Fruit fly (Drosophila melanogaster) whole organism, embryonic: ENCODE results near the gene CG15140.
A peak's percentile ranks its signal among the peaks of the same experiment; 100 is the strongest.

Source experiments
- ATbp ChIP-seq: fragments of 200-800 bp; sonication (Bioruptor generic); optimal IDR thresholded peaks from 2 replicates; lab custom pipeline; 2017; ENCODE audit warnings: missing biosample characterization, mild to moderate bottlenecking, missing genetic modification characterization, missing genetic modification reagents
- Antp ChIP-seq: fragments of 200-800 bp; sonication (Bioruptor generic); optimal IDR thresholded peaks from 3 replicates; lab custom pipeline; 2016; ENCODE audit warnings: missing biosample characterization, missing genetic modification characterization
- BtbVII ChIP-seq: fragments of 200-800 bp; sonication (Bioruptor generic); optimal IDR thresholded peaks from 3 replicates; lab custom pipeline; 2017; ENCODE audit warnings: missing biosample characterization, mild to moderate bottlenecking, missing genetic modification characterization
- CG11504 ChIP-seq: fragments of 200-800 bp; sonication (Bioruptor generic); optimal IDR thresholded peaks from 3 replicates; lab custom pipeline; 2019; ENCODE audit warnings: missing biosample characterization, mild to moderate bottlenecking, missing genetic modification characterization, moderate library complexity
- CG11695 ChIP-seq: fragments of 200-800 bp; sonication (Bioruptor generic); IDR thresholded peaks from 3 replicates; pipeline ENCODE4 v1.3.6; 2022; ENCODE audit warnings: missing biosample characterization, missing genetic modification characterization
- CG12299 ChIP-seq: fragments of 200-800 bp; sonication (Bioruptor generic); optimal IDR thresholded peaks from 2 replicates; lab custom pipeline; 2018; ENCODE audit warnings: missing biosample characterization, mild to moderate bottlenecking, missing genetic modification characterization
- CG12942 ChIP-seq: fragments of 200-800 bp; sonication (Bioruptor generic); optimal IDR thresholded peaks from 3 replicates; lab custom pipeline; 2016; ENCODE audit warnings: missing biosample characterization, missing genetic modification characterization
- CG13624 ChIP-seq: fragments of 200-800 bp; sonication (Bioruptor generic); optimal IDR thresholded peaks from 2 replicates; lab custom pipeline; 2016; ENCODE audit warnings: missing biosample characterization, missing genetic modification characterization
- CG14050 ChIP-seq: fragments of 200-800 bp; sonication (Bioruptor generic); IDR thresholded peaks from 3 replicates; pipeline ENCODE4 v1.3.6; 2022; ENCODE audit warnings: missing biosample characterization, missing genetic modification characterization
- CG14965 ChIP-seq: fragments of 200-800 bp; sonication (Bioruptor generic); optimal IDR thresholded peaks from 2 replicates; lab custom pipeline; 2016; ENCODE audit warnings: missing biosample characterization, missing genetic modification characterization, borderline replicate concordance
- CG16813 ChIP-seq: fragments of 200-800 bp; sonication (Bioruptor generic); IDR thresholded peaks from 3 replicates; pipeline ENCODE4 v1.3.6; 2022; ENCODE audit warnings: missing biosample characterization, missing genetic modification characterization; ENCODE audit not compliant: partially characterized antibody
- CG17361 ChIP-seq: fragments of 200-800 bp; sonication (Bioruptor generic); IDR thresholded peaks from 3 replicates; pipeline ENCODE4 v1.3.6; 2022; ENCODE audit warnings: missing biosample characterization, missing genetic modification characterization
- CG17912 ChIP-seq: fragments of 200-800 bp; sonication (Bioruptor generic); optimal IDR thresholded peaks from 2 replicates; lab custom pipeline; 2018; ENCODE audit warnings: missing biosample characterization, mild to moderate bottlenecking, missing genetic modification characterization
- CG18764 ChIP-seq: fragments of 200-800 bp; sonication (Bioruptor generic); optimal IDR thresholded peaks from 3 replicates; lab custom pipeline; 2016; ENCODE audit warnings: missing biosample characterization, missing genetic modification characterization
- CG32772 ChIP-seq: fragments of 200-800 bp; sonication (Bioruptor generic); IDR thresholded peaks from 2 replicates; pipeline ENCODE4 v1.3.6; 2022; ENCODE audit warnings: missing biosample characterization, missing genetic modification characterization
- CG3847 ChIP-seq: fragments of 200-800 bp; sonication (Bioruptor generic); IDR thresholded peaks from 2 replicates; pipeline ENCODE4 v1.3.6; 2022; ENCODE audit warnings: missing biosample characterization, missing genetic modification characterization
- D ChIP-seq, 2 experiments: fragments of 200-800 bp in 1 of 2; fragments of >200 bp in 1 of 2; sonication (Bioruptor generic) in 1 of 2; optimal IDR thresholded peaks; 2 replicates in 1 of 2; 3 replicates in 1 of 2; lab custom pipeline; 2017; ENCODE audit warnings: mild to moderate bottlenecking in 1 of 2, missing biosample characterization in 1 of 2, missing genetic modification characterization in 1 of 2, missing genetic modification reagents in 1 of 2
- Ets97D ChIP-seq: fragments of 200-800 bp; sonication (Bioruptor generic); optimal IDR thresholded peaks from 3 replicates; lab custom pipeline; 2016; ENCODE audit warnings: missing biosample characterization, missing genetic modification characterization
- HHEX ChIP-seq: fragments of 200-800 bp; sonication (Bioruptor generic); optimal IDR thresholded peaks from 3 replicates; lab custom pipeline; 2017; ENCODE audit warnings: missing biosample characterization, mild to moderate bottlenecking, missing genetic modification characterization, missing genetic modification reagents
- Hr78 ChIP-seq, 2 experiments: fragments of 200-800 bp in 1 of 2; fragments of >200 bp in 1 of 2; sonication (Bioruptor generic) in 1 of 2; optimal IDR thresholded peaks; 2 replicates each; lab custom pipeline; 2017 to 2019; ENCODE audit warnings: missing biosample characterization in 2 of 2, missing genetic modification characterization in 2 of 2, mild to moderate bottlenecking in 1 of 2, moderate library complexity in 1 of 2
- Max ChIP-seq: fragments of 200-800 bp; sonication (Bioruptor generic); optimal IDR thresholded peaks from 2 replicates; lab custom pipeline; 2016; ENCODE audit warnings: missing biosample characterization, mild to moderate bottlenecking, missing genetic modification characterization
- Neu2 ChIP-seq: fragments of 200-800 bp; sonication (Bioruptor generic); optimal IDR thresholded peaks from 3 replicates; lab custom pipeline; 2016; ENCODE audit warnings: missing biosample characterization, missing genetic modification characterization, borderline replicate concordance
- Nf-YA ChIP-seq: fragments of 200-800 bp; sonication (Bioruptor generic); IDR thresholded peaks from 2 replicates; pipeline ENCODE4 v1.3.6; 2022; ENCODE audit warnings: missing biosample characterization, missing genetic modification characterization
- Pdp1 ChIP-seq, 2 experiments: fragments of 200-800 bp; sonication (Bioruptor generic); optimal IDR thresholded peaks; 3 replicates each; lab custom pipeline; 2016; ENCODE audit warnings: missing biosample characterization in 2 of 2, missing genetic modification characterization in 2 of 2, mild to moderate bottlenecking in 1 of 2, moderate library complexity in 1 of 2
- Sox102F ChIP-seq: fragments of 200-800 bp; sonication (Bioruptor generic); optimal IDR thresholded peaks from 2 replicates; lab custom pipeline; 2018; ENCODE audit warnings: missing biosample characterization, mild to moderate bottlenecking, missing genetic modification characterization, moderate library complexity
- Spps ChIP-seq: fragments of 200-800 bp; sonication (Bioruptor generic); optimal IDR thresholded peaks from 2 replicates; lab custom pipeline; 2018; ENCODE audit warnings: missing biosample characterization, mild to moderate bottlenecking, missing genetic modification characterization
- YL-1 ChIP-seq: fragments of 200-800 bp; sonication (Bioruptor generic); optimal IDR thresholded peaks from 3 replicates; lab custom pipeline; 2017; ENCODE audit warnings: missing biosample characterization, mild to moderate bottlenecking, missing genetic modification characterization
- ap ChIP-seq: fragments of 200-800 bp; sonication (Bioruptor generic); IDR thresholded peaks from 2 replicates; pipeline ENCODE4 v1.3.6; 2022; ENCODE audit warnings: missing biosample characterization, missing genetic modification characterization
- ase ChIP-seq: fragments of 200-800 bp; sonication (Bioruptor generic); IDR thresholded peaks from 3 replicates; pipeline ENCODE4 v1.3.6; 2022; ENCODE audit warnings: missing biosample characterization, missing genetic modification characterization
- bcd ChIP-seq: fragments of 200-800 bp; sonication (Bioruptor generic); optimal IDR thresholded peaks from 2 replicates; lab custom pipeline; 2017; ENCODE audit warnings: missing biosample characterization, mild to moderate bottlenecking, missing genetic modification characterization
- ems ChIP-seq: fragments of 200-800 bp; sonication (Bioruptor generic); optimal IDR thresholded peaks from 3 replicates; lab custom pipeline; 2016; ENCODE audit warnings: missing biosample characterization, missing genetic modification characterization
- en ChIP-seq: fragments of 200-800 bp; sonication (Bioruptor generic); optimal IDR thresholded peaks from 2 replicates; lab custom pipeline; 2016; ENCODE audit warnings: missing biosample characterization, missing genetic modification characterization
- ewg ChIP-seq: fragments of 200-800 bp; sonication (Bioruptor generic); optimal IDR thresholded peaks from 3 replicates; lab custom pipeline; 2017; ENCODE audit warnings: mild to moderate bottlenecking, missing biosample characterization, missing genetic modification reagents, missing genetic modification characterization
- gcm ChIP-seq: fragments of 200-800 bp; sonication (Bioruptor generic); optimal IDR thresholded peaks from 2 replicates; lab custom pipeline; 2019; ENCODE audit warnings: missing biosample characterization, mild to moderate bottlenecking, missing genetic modification characterization, moderate library complexity
- grau ChIP-seq: fragments of 200-800 bp; optimal IDR thresholded peaks from 3 replicates; lab custom pipeline; 2019; ENCODE audit warnings: missing biosample characterization, mild to moderate bottlenecking, missing genetic modification characterization, moderate library complexity
- inv ChIP-seq: fragments of 200-800 bp; sonication (Bioruptor generic); IDR thresholded peaks from 2 replicates; pipeline ENCODE4 v1.3.6; 2022; ENCODE audit warnings: missing biosample characterization, missing genetic modification characterization; ENCODE audit not compliant: partially characterized antibody
- kah ChIP-seq: fragments of 200-800 bp; sonication (Bioruptor generic); optimal IDR thresholded peaks from 2 replicates; lab custom pipeline; 2018; ENCODE audit warnings: missing biosample characterization, mild to moderate bottlenecking, missing genetic modification characterization
- kni ChIP-seq: fragments of 200-800 bp; sonication (Bioruptor generic); optimal IDR thresholded peaks from 3 replicates; lab custom pipeline; 2017; ENCODE audit warnings: mild to moderate bottlenecking, missing biosample characterization, missing genetic modification reagents, missing genetic modification characterization
- lola ChIP-seq, 3 experiments: fragments of >200 bp in 2 of 3; fragments of 200-800 bp in 1 of 3; sonication (Bioruptor generic) in 1 of 3; optimal IDR thresholded peaks; 2 replicates each; lab custom pipeline; 2017 to 2019; ENCODE audit warnings: missing biosample characterization in 3 of 3, missing genetic modification characterization in 3 of 3, mild to moderate bottlenecking in 1 of 3, moderate library complexity in 1 of 3
- mld ChIP-seq: fragments of 200-800 bp; sonication (Bioruptor generic); IDR thresholded peaks from 3 replicates; pipeline ENCODE4 v1.3.6; 2022; ENCODE audit warnings: missing biosample characterization, missing genetic modification characterization; ENCODE audit not compliant: partially characterized antibody
- scrt ChIP-seq: fragments of 200-800 bp; sonication (Bioruptor generic); optimal IDR thresholded peaks from 2 replicates; lab custom pipeline; 2018; ENCODE audit warnings: missing biosample characterization, mild to moderate bottlenecking, missing genetic modification characterization, moderate library complexity
- shn ChIP-seq: fragments of 200-800 bp; sonication (Bioruptor generic); optimal IDR thresholded peaks from 3 replicates; lab custom pipeline; 2016; ENCODE audit warnings: missing biosample characterization, missing genetic modification characterization
- sob ChIP-seq: fragments of 200-800 bp; sonication (Bioruptor generic); IDR thresholded peaks from 2 replicates; pipeline ENCODE4 v1.3.6; 2022; ENCODE audit warnings: missing biosample characterization, missing genetic modification characterization
- twi ChIP-seq: fragments of 200-800 bp; optimal IDR thresholded peaks from 2 replicates; lab custom pipeline; 2019; ENCODE audit warnings: missing biosample characterization, mild to moderate bottlenecking, missing genetic modification characterization, moderate library complexity
- z ChIP-seq: fragments of 200-800 bp; sonication (Bioruptor generic); IDR thresholded peaks from 3 replicates; pipeline ENCODE4 v1.3.6; 2022; ENCODE audit warnings: missing biosample characterization, missing genetic modification characterization
- zf30C ChIP-seq: fragments of 200-800 bp; sonication (Bioruptor generic); optimal IDR thresholded peaks from 3 replicates; lab custom pipeline; 2018; ENCODE audit warnings: missing biosample characterization, mild to moderate bottlenecking, missing genetic modification characterization

Gene CG15140

dm6 chr2L:17285940-17286339, at the start of gene CG15140:
Gene CG15140, plus strand, starts transcription at chr2L:17286240.
- TF ChIP-seq inv (GFP tag; lab: Robert Waterston, UW) (no peak), gcm (GFP tag; lab: Kevin White, UChicago) (no peak), shn (GFP tag; lab: Kevin White, UChicago) (no peak), CG12942 (no peak), CG32772 (GFP tag; lab: Robert Waterston, UW) (no peak), bcd (no peak), ems (GFP tag; lab: Kevin White, UChicago) (no peak), scrt (no peak), Nf-YA (GFP tag; lab: Robert Waterston, UW) (no peak), ewg (GFP tag; lab: Kevin White, UChicago) (no peak)

dm6 chr2L:17243101-17243780, 42.8 kb upstream of the CG15140 start:
- no peak for TF ChIP-seq YL-1 (GFP tag; lab: Kevin White, UChicago)
- TF ChIP-seq CG14965 (GFP tag; lab: Kevin White, UChicago) = peak; percentile 2
- TF ChIP-seq Neu2 (GFP tag; lab: Kevin White, UChicago) = no peak
- TF ChIP-seq CG17912 (GFP tag; lab: Kevin White, UChicago) = no peak
- no peak for TF ChIP-seq en (GFP tag; lab: Kevin White, UChicago)
- no peak for TF ChIP-seq CG11695 (GFP tag; lab: Robert Waterston, UW)
- 0 out of 2 replicates have a peak, but pooled peaks have one; percentile 7 for TF ChIP-seq CG3847 (GFP tag; lab: Robert Waterston, UW)
- TF ChIP-seq Max (GFP tag; lab: Kevin White, UChicago) = peak; percentile 7
- TF ChIP-seq CG17361 (GFP tag; lab: Robert Waterston, UW) = peak; percentile 85
- peak; percentile 81 for TF ChIP-seq CG11504
- peak; percentile 84 for TF ChIP-seq Spps
- TF ChIP-seq Ets97D (GFP tag; lab: Kevin White, UChicago) = no peak
- peak; percentile 3 for TF ChIP-seq zf30C (GFP tag; lab: Kevin White, UChicago)
- peak; percentile 20 for TF ChIP-seq BtbVII (GFP tag; lab: Kevin White, UChicago)
- no peak for TF ChIP-seq ATbp (GFP tag; lab: Kevin White, UChicago)
- no peak for TF ChIP-seq D (optimal IDR thresholded peaks at IDR 0.05; lab: Kevin White, UChicago)
- peak; percentile 82 for TF ChIP-seq D (GFP tag; optimal IDR thresholded peaks at IDR 0.05; lab: Kevin White, UChicago)
- TF ChIP-seq CG13624 (GFP tag; lab: Kevin White, UChicago) = no peak
- no peak for TF ChIP-seq Antp (GFP tag; lab: Kevin White, UChicago)
- TF ChIP-seq CG12299 = no peak
- TF ChIP-seq HHEX (GFP tag; lab: Kevin White, UChicago) = peak; percentile 16
- TF ChIP-seq kah (GFP tag; lab: Kevin White, UChicago) = no peak
- 0 out of 3 replicates have a peak, but pooled peaks have one; percentile 22 for TF ChIP-seq z
- TF ChIP-seq ase (GFP tag; lab: Robert Waterston, UW) = peak; percentile 50; the same call in 1 of the 3 replicates
- TF ChIP-seq grau = peak; percentile 35
- peak; percentile 50; the same call in 1 of the 2 replicates for TF ChIP-seq sob (GFP tag; lab: Robert Waterston, UW)
- no peak for TF ChIP-seq ems (GFP tag; lab: Kevin White, UChicago)
- no peak for TF ChIP-seq CG14050 (GFP tag; lab: Robert Waterston, UW)
- TF ChIP-seq ap = 0 out of 2 replicates have a peak, but pooled peaks have one; percentile 28
- peak in 1 of 2 experiments; percentile 82 for TF ChIP-seq Hr78 (GFP tag; optimal IDR thresholded peaks at IDR 0.05; lab: Kevin White, UChicago)
- TF ChIP-seq Pdp1 (GFP tag; optimal IDR thresholded peaks at IDR 0.05; lab: Kevin White, UChicago) = peak in 1 of 2 experiments; percentile 45
- no peak for TF ChIP-seq CG16813 (GFP tag; lab: Robert Waterston, UW)
- TF ChIP-seq lola (GFP tag; optimal IDR thresholded peaks at IDR 0.05; lab: Kevin White, UChicago) = peak in 1 of 3 experiments; percentile 42
- no peak for TF ChIP-seq kni
- TF ChIP-seq CG18764 = peak; percentile 53
- no peak for TF ChIP-seq mld (GFP tag; lab: Robert Waterston, UW)
- TF ChIP-seq Sox102F (GFP tag; lab: Kevin White, UChicago) = peak; percentile 7
- peak; percentile 37 for TF ChIP-seq twi (tag; lab: Kevin White, UChicago)
